Worm (Caenorhabditis elegans): ENCODE measurements around the gene C15C8.4.

The C15C8.4 gene

ce11 chrV:12788451-12788850 lies 41.2 kb upstream of the C15C8.4 start, which contains the start of gene srbc-44:
Gene srbc-44, minus strand, starts transcription at chrV:12788551.
- TF ChIP-seq nhr-90 (tag; optimal IDR thresholded peaks at IDR 0.05) (no peak), nfya-2 (GFP tag; IDR thresholded peaks at IDR 0.05) (no peak), lsy-27 (tag; optimal IDR thresholded peaks at IDR 0.05; ENCODE audit: borderline replicate concordance, insufficient read depth) (no peak), B0336.3 (GFP tag; IDR thresholded peaks at IDR 0.05) (no peak), lin-26 (GFP tag; IDR thresholded peaks at IDR 0.05) (no peak), snpc-4 (GFP tag; optimal IDR thresholded peaks at IDR 0.05) (no peak), snpc-4 (tag; optimal IDR thresholded peaks at IDR 0.05) (no peak), ceh-91 (GFP tag; IDR thresholded peaks at IDR 0.05) (no peak), Y67H2A.10 (GFP tag; conservative IDR thresholded peaks at IDR 0.05) (no peak), tbx-9 (tag; optimal IDR thresholded peaks at IDR 0.05; ENCODE audit: borderline replicate concordance) (no peak), tbp1 (GFP tag; optimal IDR thresholded peaks at IDR 0.05) (no peak), attf-3 (GFP tag; conservative IDR thresholded peaks at IDR 0.05) (no peak), K11D2.4 (GFP tag; IDR thresholded peaks at IDR 0.05) (no peak), T07F8.4 (tag; optimal IDR thresholded peaks at IDR 0.05) (no peak), Y53G8AR.9 (GFP tag; conservative IDR thresholded peaks at IDR 0.05) (no peak), unc-62 (GFP tag; optimal IDR thresholded peaks at IDR 0.05) (no peak)

- TF ChIP-seq egl-18 (GFP tag; IDR thresholded peaks at IDR 0.05): no peak
- TF ChIP-seq nhr-120 (GFP tag; IDR thresholded peaks at IDR 0.05): no peak
- TF ChIP-seq C17E4.6 (GFP tag; IDR thresholded peaks at IDR 0.05): no peak
- no peak for TF ChIP-seq sdz-38 (tag; optimal IDR thresholded peaks at IDR 0.05)
- TF ChIP-seq ets-4 (GFP tag; optimal IDR thresholded peaks at IDR 0.05): no peak
- no peak for TF ChIP-seq ekl-4 (GFP tag; IDR thresholded peaks at IDR 0.05)
- no peak for TF ChIP-seq egl-44 (GFP tag; IDR thresholded peaks at IDR 0.05)
- TF ChIP-seq madf-8 (GFP tag; conservative IDR thresholded peaks at IDR 0.05): no peak
- no peak for TF ChIP-seq F22D6.2 (tag; optimal IDR thresholded peaks at IDR 0.05)
- TF ChIP-seq B0261.1 (tag; optimal IDR thresholded peaks at IDR 0.05): no peak
- TF ChIP-seq F23B12.7 (tag; optimal IDR thresholded peaks at IDR 0.05; ENCODE audit: insufficient read depth): no peak
- TF ChIP-seq cebp-1 (GFP tag; IDR thresholded peaks at IDR 0.05): no peak
- no peak for TF ChIP-seq cebp-1 (tag; optimal IDR thresholded peaks at IDR 0.05)
- TF ChIP-seq ceh-58 (GFP tag; IDR thresholded peaks at IDR 0.05): no peak
- TF ChIP-seq hlh-26 (GFP tag; conservative IDR thresholded peaks at IDR 0.05): no peak
- TF ChIP-seq zfh-2 (GFP tag; conservative IDR thresholded peaks at IDR 0.05): no peak
- no peak for TF ChIP-seq nfya-2 (GFP tag; IDR thresholded peaks at IDR 0.05)
- no peak for TF ChIP-seq chd-7 (tag; optimal IDR thresholded peaks at IDR 0.05)
- TF ChIP-seq dpff-1 (tag; optimal IDR thresholded peaks at IDR 0.05): no peak
These were observed 39.8 kb upstream of the C15C8.4 start, which contains the start of gene fkb-4 for ce11 chrV:12787026-12787425. Gene fkb-4, minus strand, starts transcription at chrV:12787126.

- TF ChIP-seq bed-2 (GFP tag; IDR thresholded peaks at IDR 0.05): no peak
- TF ChIP-seq cebp-1 (GFP tag; IDR thresholded peaks at IDR 0.05): no peak
- TF ChIP-seq cebp-1 (tag; optimal IDR thresholded peaks at IDR 0.05): no peak
- TF ChIP-seq C17E4.6 (GFP tag; IDR thresholded peaks at IDR 0.05): no peak
- TF ChIP-seq ztf-25 (GFP tag; IDR thresholded peaks at IDR 0.05): no peak
- TF ChIP-seq snpc-4 (GFP tag; optimal IDR thresholded peaks at IDR 0.05): no peak
- no peak for TF ChIP-seq snpc-4 (tag; optimal IDR thresholded peaks at IDR 0.05)
- TF ChIP-seq unc-130 (GFP tag; optimal IDR thresholded peaks at IDR 0.05): no peak
- TF ChIP-seq chd-7 (tag; optimal IDR thresholded peaks at IDR 0.05): no peak
- no peak for TF ChIP-seq fkh-3 (tag; optimal IDR thresholded peaks at IDR 0.05)
- no peak for TF ChIP-seq madf-10 (tag; optimal IDR thresholded peaks at IDR 0.05)
- TF ChIP-seq ztf-3 (GFP tag; optimal IDR thresholded peaks at IDR 0.05): no peak
- no peak for TF ChIP-seq mxl-1 (tag; optimal IDR thresholded peaks at IDR 0.05)
These were observed 39.1 kb upstream of the C15C8.4 start for ce11 chrV:12786340-12786739.

All from whole organism, young adult.